Worm (Caenorhabditis elegans): Measurements from ENCODE around the gene fbxc-55.

DNA sequence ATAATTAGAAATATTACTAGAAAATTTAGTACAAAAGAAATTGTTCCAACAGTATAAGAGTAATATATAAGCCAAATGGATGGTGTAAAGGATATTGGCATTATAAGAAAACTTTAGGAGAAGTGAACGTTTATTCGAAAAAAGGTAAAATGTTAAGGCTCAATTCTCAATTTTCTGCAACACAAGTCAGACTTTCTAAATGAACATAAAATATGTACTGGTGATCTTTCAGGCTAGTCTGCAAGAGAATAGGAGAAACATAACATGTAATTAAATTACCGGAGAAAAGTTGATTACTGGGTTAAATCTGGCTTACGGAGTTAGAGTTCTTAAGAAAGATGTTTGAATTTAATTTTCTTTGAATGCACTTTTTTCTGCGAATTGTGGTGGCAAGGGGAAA, 13.2 kb downstream of the fbxc-55 start, which contains the start of gene sri-33:
- TF ChIP-seq dao-5 (tag; optimal IDR thresholded peaks at IDR 0.05) (no peak), him-1 (tag; optimal IDR thresholded peaks at IDR 0.05) (no peak), W03F9.2 (tag; optimal IDR thresholded peaks at IDR 0.05) (no peak)
